Worm (Caenorhabditis elegans): ENCODE data around the gene T01H3.2.

Gene T01H3.2

DNA sequence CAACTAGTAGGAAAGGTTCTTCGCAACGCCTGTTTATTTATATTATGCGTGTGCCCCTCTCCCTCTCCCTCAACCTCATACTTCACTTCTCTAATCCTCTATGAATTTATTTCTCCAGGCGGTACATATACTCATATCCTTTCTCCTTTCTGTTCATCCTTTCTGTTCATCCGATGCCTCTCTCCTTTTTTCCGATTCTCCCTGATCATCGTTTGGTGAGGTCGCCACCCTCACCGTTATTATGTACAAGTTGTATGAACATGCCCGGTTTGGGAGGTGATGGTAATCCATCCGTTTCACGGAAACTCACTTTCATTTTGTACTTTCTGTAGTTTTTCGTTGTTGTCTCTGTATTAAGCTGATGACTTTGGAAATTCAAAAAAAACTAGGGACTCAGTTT, 38.1 kb downstream of the T01H3.2 start:
- TF ChIP-seq hmg-4 (GFP tag; optimal IDR thresholded peaks at IDR 0.05) (no peak), B0310.2 (tag; optimal IDR thresholded peaks at IDR 0.05) (no peak), aly-1 (tag; optimal IDR thresholded peaks at IDR 0.05) (no peak), F13C5.2 (tag; optimal IDR thresholded peaks at IDR 0.05) (peak; percentile 18)

DNA sequence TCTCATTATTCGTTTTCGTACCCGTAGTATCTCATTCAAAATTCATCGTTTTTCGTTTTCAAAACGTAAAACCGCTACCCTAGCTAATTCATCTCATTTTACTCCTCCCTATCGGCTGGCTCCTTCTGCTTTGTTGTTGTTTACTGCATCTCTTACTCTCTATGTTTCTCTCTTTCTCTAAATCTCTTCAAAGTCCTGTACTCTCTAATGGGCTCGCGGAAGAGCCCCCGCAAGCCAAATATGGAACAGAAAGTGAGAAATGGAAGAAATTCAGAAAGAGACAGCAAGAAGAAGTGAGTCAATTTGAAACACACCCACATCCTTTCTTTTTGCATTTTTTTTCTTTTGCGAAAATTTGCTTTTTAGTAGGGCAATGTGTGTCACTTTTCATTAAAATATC, 39.1 kb downstream of the T01H3.2 start:
- TF ChIP-seq hmg-4 (GFP tag; optimal IDR thresholded peaks at IDR 0.05) (no peak), sea-1 (GFP tag; conservative IDR thresholded peaks at IDR 0.05) (no peak), pes-1 (GFP tag; IDR thresholded peaks at IDR 0.05) (no peak), scrt-1 (GFP tag; IDR thresholded peaks at IDR 0.05) (no peak), ama-1 (optimal IDR thresholded peaks at IDR 0.05) (no peak), aly-1 (tag; optimal IDR thresholded peaks at IDR 0.05) (no peak), B0310.2 (tag; optimal IDR thresholded peaks at IDR 0.05) (no peak), ets-7 (tag; optimal IDR thresholded peaks at IDR 0.05) (no peak), ceh-13 (GFP tag; optimal IDR thresholded peaks at IDR 0.05) (no peak)

DNA sequence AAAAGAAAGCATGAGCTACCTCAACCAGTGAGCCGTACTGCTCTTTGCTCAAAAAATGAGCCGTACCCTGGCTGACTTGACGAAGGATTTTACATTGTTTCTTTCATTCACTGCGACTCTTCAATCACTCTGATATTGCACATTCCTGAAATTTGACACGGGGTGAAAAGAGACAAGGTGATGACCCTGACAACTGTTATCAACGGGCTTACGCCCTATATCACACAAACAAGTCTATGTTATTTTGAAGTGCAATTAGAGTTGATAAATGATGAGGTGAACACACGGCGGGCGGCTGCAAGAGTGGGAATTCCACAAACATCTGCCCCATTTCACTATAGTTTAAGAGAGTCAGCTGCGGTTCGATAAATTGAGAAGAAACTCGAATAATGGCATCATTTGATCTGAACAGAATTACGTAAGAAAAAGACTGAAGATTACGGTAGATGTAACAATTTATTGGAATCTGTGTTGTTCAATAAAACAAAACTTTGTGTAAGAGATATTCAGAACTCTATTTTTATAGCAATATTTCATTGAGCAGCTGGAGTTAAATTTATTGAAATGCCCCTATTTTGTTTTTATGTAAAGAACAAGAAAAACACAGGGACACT, 41.1 kb downstream of the T01H3.2 start:
- TF ChIP-seq ama-1 (optimal IDR thresholded peaks at IDR 0.05) (no peak), pes-1 (GFP tag; IDR thresholded peaks at IDR 0.05) (no peak), flt-1 (GFP tag; IDR thresholded peaks at IDR 0.05) (no peak), F13C5.2 (tag; optimal IDR thresholded peaks at IDR 0.05) (no peak), hmg-4 (GFP tag; optimal IDR thresholded peaks at IDR 0.05) (no peak), tbx-11 (GFP tag; IDR thresholded peaks at IDR 0.05) (no peak), B0310.2 (tag; optimal IDR thresholded peaks at IDR 0.05) (no peak), hmbx-1 (tag; optimal IDR thresholded peaks at IDR 0.05) (no peak), tra-4 (tag; optimal IDR thresholded peaks at IDR 0.05) (no peak), scrt-1 (GFP tag; IDR thresholded peaks at IDR 0.05) (no peak), ets-7 (tag; optimal IDR thresholded peaks at IDR 0.05) (no peak), sea-1 (GFP tag; conservative IDR thresholded peaks at IDR 0.05) (no peak), ceh-36 (tag; optimal IDR thresholded peaks at IDR 0.05) (no peak), aly-1 (tag; optimal IDR thresholded peaks at IDR 0.05) (no peak)

DNA sequence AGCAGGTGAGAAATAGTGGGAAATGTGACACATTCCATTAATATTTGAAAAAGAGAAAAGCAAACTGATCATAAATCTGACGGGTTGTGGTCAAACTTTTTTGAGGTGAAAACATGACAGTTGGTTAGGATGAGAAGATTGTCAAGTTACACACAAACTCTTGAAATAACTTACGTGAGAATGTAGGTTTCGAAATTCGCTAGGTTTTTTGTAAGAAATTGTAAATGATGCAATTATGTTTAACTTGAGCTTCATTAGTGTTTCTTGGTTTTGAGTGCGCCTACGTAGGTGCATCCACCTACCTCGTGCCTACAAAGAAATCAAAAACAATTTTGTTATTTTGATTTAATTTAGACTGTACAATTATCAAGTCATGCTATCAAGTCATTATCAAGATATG, 42.5 kb downstream of the T01H3.2 start, which contains the start of gene cex-2:
Gene cex-2, minus strand, starts transcription at position 101 of the 400 bp plus-strand sequence.
- no peak for TF ChIP-seq pes-1 (GFP tag; IDR thresholded peaks at IDR 0.05)
- TF ChIP-seq ceh-36 (tag; optimal IDR thresholded peaks at IDR 0.05): no peak
- no peak for TF ChIP-seq aly-1 (tag; optimal IDR thresholded peaks at IDR 0.05)
- no peak for TF ChIP-seq F13C5.2 (tag; optimal IDR thresholded peaks at IDR 0.05)
- TF ChIP-seq ceh-13 (GFP tag; optimal IDR thresholded peaks at IDR 0.05): no peak
- no peak for TF ChIP-seq hmbx-1 (tag; optimal IDR thresholded peaks at IDR 0.05)
- no peak for TF ChIP-seq ets-7 (tag; optimal IDR thresholded peaks at IDR 0.05)
- TF ChIP-seq scrt-1 (GFP tag; IDR thresholded peaks at IDR 0.05): no peak
- TF ChIP-seq tbx-37 (GFP tag; conservative IDR thresholded peaks at IDR 0.05): no peak
- no peak for TF ChIP-seq hmg-4 (GFP tag; optimal IDR thresholded peaks at IDR 0.05)
- TF ChIP-seq hnd-1 (tag; optimal IDR thresholded peaks at IDR 0.05): no peak
- no peak for TF ChIP-seq tra-4 (tag; optimal IDR thresholded peaks at IDR 0.05)
- no peak for TF ChIP-seq tbx-11 (GFP tag; IDR thresholded peaks at IDR 0.05)
- no peak for TF ChIP-seq flt-1 (GFP tag; IDR thresholded peaks at IDR 0.05)
- TF ChIP-seq B0310.2 (tag; optimal IDR thresholded peaks at IDR 0.05): no peak
- no peak for TF ChIP-seq sea-1 (GFP tag; conservative IDR thresholded peaks at IDR 0.05)

DNA sequence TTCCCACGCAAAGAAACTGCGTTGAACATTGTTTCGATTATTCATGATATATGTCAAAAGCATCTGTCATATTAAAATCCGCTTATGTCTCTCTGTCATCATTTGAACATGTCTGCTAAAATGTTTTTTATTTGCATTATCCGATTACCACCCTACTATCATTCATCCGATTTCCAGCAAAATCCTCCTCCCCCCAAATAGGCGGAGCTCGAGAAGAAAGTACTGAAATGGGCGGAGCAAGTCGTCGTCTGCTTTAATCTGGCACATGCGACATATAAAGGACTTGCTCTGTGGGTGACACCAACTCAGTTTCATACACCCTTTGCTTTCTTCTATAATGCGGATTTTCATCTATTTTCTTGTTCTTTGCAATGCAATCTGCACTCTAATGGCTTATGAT, 45.7 kb downstream of the T01H3.2 start, which contains the start of gene T09A5.14:
Gene T09A5.14, plus strand, starts transcription at position 301 of the 400 bp plus-strand sequence.
- TF ChIP-seq hmg-4 (GFP tag; optimal IDR thresholded peaks at IDR 0.05) (no peak), pes-1 (GFP tag; IDR thresholded peaks at IDR 0.05) (no peak), ama-1 (optimal IDR thresholded peaks at IDR 0.05) (no peak), B0310.2 (tag; optimal IDR thresholded peaks at IDR 0.05) (no peak), tbx-37 (GFP tag; conservative IDR thresholded peaks at IDR 0.05) (no peak), ceh-13 (GFP tag; optimal IDR thresholded peaks at IDR 0.05) (no peak), hnd-1 (tag; optimal IDR thresholded peaks at IDR 0.05) (no peak), tra-4 (tag; optimal IDR thresholded peaks at IDR 0.05) (no peak), flt-1 (GFP tag; IDR thresholded peaks at IDR 0.05) (no peak), sea-1 (GFP tag; conservative IDR thresholded peaks at IDR 0.05) (no peak)

DNA sequence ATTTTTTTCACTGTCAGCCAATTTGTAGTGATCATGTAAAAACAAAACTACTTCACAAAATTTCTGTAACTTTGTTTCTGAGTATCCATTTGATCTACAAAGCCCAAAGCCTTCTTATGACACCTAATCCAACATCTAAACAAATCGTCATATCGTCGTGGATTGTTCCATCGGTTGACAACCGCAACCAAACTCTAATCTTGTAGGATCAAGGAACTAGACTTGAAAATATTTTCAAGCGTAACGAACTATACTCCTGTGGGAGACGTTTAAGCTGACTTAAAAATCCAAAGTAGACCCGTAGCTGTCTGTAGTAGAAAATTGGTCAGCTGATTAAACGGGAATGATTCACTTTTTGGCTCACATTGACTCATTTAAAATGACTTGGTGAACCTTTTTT, 48.2 kb downstream of the T01H3.2 start:
- TF ChIP-seq sea-1 (GFP tag; conservative IDR thresholded peaks at IDR 0.05) (no peak), tbx-11 (GFP tag; IDR thresholded peaks at IDR 0.05) (no peak), hnd-1 (tag; optimal IDR thresholded peaks at IDR 0.05) (no peak), hmg-4 (GFP tag; optimal IDR thresholded peaks at IDR 0.05) (no peak), ceh-13 (GFP tag; optimal IDR thresholded peaks at IDR 0.05) (no peak), scrt-1 (GFP tag; IDR thresholded peaks at IDR 0.05) (no peak), tbx-37 (GFP tag; conservative IDR thresholded peaks at IDR 0.05) (no peak), ets-7 (tag; optimal IDR thresholded peaks at IDR 0.05) (no peak), aly-1 (tag; optimal IDR thresholded peaks at IDR 0.05) (no peak), F13C5.2 (tag; optimal IDR thresholded peaks at IDR 0.05) (no peak), ama-1 (optimal IDR thresholded peaks at IDR 0.05) (no peak), ceh-36 (tag; optimal IDR thresholded peaks at IDR 0.05) (no peak), hmbx-1 (tag; optimal IDR thresholded peaks at IDR 0.05) (no peak), tra-4 (tag; optimal IDR thresholded peaks at IDR 0.05) (no peak), flt-1 (GFP tag; IDR thresholded peaks at IDR 0.05) (no peak), B0310.2 (tag; optimal IDR thresholded peaks at IDR 0.05) (no peak)

DNA sequence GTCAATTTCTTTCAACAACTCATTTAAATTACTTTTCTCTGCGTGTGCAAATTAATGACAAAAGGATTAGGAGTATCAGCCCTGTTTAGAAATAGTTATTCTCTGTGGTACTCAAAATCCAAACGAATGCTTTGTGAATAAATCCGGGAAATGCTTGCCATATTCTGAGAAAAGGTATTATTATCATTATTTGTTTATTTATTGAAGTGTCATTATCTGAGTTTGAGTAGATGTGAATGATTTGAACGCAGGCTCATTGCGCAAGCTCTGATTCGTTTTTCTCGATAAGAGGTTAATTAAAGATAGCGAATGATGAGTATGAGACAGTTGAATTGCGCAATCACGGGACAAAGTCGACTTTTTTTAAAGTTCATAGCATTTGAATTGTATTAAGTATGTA, 49.9 kb downstream of the T01H3.2 start:
- TF ChIP-seq ceh-36 (tag; optimal IDR thresholded peaks at IDR 0.05) (no peak), hmg-4 (GFP tag; optimal IDR thresholded peaks at IDR 0.05) (no peak), ets-7 (tag; optimal IDR thresholded peaks at IDR 0.05) (no peak), hnd-1 (tag; optimal IDR thresholded peaks at IDR 0.05) (no peak), scrt-1 (GFP tag; IDR thresholded peaks at IDR 0.05) (no peak), ama-1 (optimal IDR thresholded peaks at IDR 0.05) (no peak), ceh-13 (GFP tag; optimal IDR thresholded peaks at IDR 0.05) (no peak), pes-1 (GFP tag; IDR thresholded peaks at IDR 0.05) (no peak), tbx-37 (GFP tag; conservative IDR thresholded peaks at IDR 0.05) (no peak), aly-1 (tag; optimal IDR thresholded peaks at IDR 0.05) (no peak), tra-4 (tag; optimal IDR thresholded peaks at IDR 0.05) (no peak), tbx-11 (GFP tag; IDR thresholded peaks at IDR 0.05) (no peak)

Data from whole organism, early embryonic.